Worm (Caenorhabditis elegans): ENCODE measurements around the gene lep-2.
A peak's percentile ranks its signal among the peaks of the same experiment; 100 is the strongest.

Gene lep-2

ce11 chrIV:991181-991642, 871 bp upstream of the lep-2 start:
- TF ChIP-seq zfp-3 (GFP tag; conservative IDR thresholded peaks at IDR 0.05), result peak; percentile 49; the same call in 1 of the 2 replicates
- no peak for TF ChIP-seq ceh-20 (GFP tag; IDR thresholded peaks at IDR 0.05)
- TF ChIP-seq ceh-28 (tag; optimal IDR thresholded peaks at IDR 0.05), result no peak
- peak; percentile 76 for TF ChIP-seq arid-1 (GFP tag; conservative IDR thresholded peaks at IDR 0.05)
- TF ChIP-seq zag-1 (tag; optimal IDR thresholded peaks at IDR 0.05), result no peak
- TF ChIP-seq attf-4 (tag; optimal IDR thresholded peaks at IDR 0.05), result no peak
- TF ChIP-seq sdz-12 (GFP tag; optimal IDR thresholded peaks at IDR 0.05), result no peak
- TF ChIP-seq saeg-2 (GFP tag; IDR thresholded peaks at IDR 0.05), result no peak
- no peak for TF ChIP-seq daf-8 (GFP tag; IDR thresholded peaks at IDR 0.05)
- TF ChIP-seq hmg-1.1 (GFP tag; IDR thresholded peaks at IDR 0.05), result no peak
- TF ChIP-seq Y75B8A.6 (GFP tag; IDR thresholded peaks at IDR 0.05), result no peak
- TF ChIP-seq nhr-111 (GFP tag; optimal IDR thresholded peaks at IDR 0.05), result peak; percentile 52
- no peak for TF ChIP-seq fkh-10 (GFP tag; optimal IDR thresholded peaks at IDR 0.05)
- TF ChIP-seq Y48G9A.11 (GFP tag; IDR thresholded peaks at IDR 0.05), result peak; percentile 88
- peak; percentile 53; the same call in 1 of the 2 replicates for TF ChIP-seq dmd-9 (GFP tag; IDR thresholded peaks at IDR 0.05)
- TF ChIP-seq nhr-6 (tag; optimal IDR thresholded peaks at IDR 0.05), result no peak
- no peak for TF ChIP-seq nhr-237 (tag; optimal IDR thresholded peaks at IDR 0.05)
- no peak for TF ChIP-seq vab-7 (GFP tag; IDR thresholded peaks at IDR 0.05)
- TF ChIP-seq lim-7 (GFP tag; IDR thresholded peaks at IDR 0.05), result 0 out of 2 replicates have a peak, but pooled peaks have one; percentile 69
- TF ChIP-seq hif-1 (tag; optimal IDR thresholded peaks at IDR 0.05), result no peak
- TF ChIP-seq ceh-44 (GFP tag; IDR thresholded peaks at IDR 0.05), result 0 out of 2 replicates have a peak, but pooled peaks have one; percentile 3
- TF ChIP-seq lir-3 (tag; optimal IDR thresholded peaks at IDR 0.05), result no peak
- TF ChIP-seq spr-3 (GFP tag; optimal IDR thresholded peaks at IDR 0.05), result peak; percentile 43
- TF ChIP-seq F10B5.3 (tag; optimal IDR thresholded peaks at IDR 0.05), result peak; percentile 37
- no peak for TF ChIP-seq nhr-41 (GFP tag; IDR thresholded peaks at IDR 0.05)
- TF ChIP-seq gei-8 (GFP tag; optimal IDR thresholded peaks at IDR 0.05), result peak; percentile 51
- 0 out of 2 replicates have a peak, but pooled peaks have one; percentile 75 for TF ChIP-seq F44E2.7 (GFP tag; IDR thresholded peaks at IDR 0.05)
- TF ChIP-seq dmd-6 (GFP tag; IDR thresholded peaks at IDR 0.05), result no peak
- TF ChIP-seq T26A8.4 (GFP tag; IDR thresholded peaks at IDR 0.05), result peak; percentile 85
- no peak for TF ChIP-seq ZK546.5 (tag; optimal IDR thresholded peaks at IDR 0.05)
- TF ChIP-seq unc-130 (GFP tag; optimal IDR thresholded peaks at IDR 0.05), result peak; percentile 86
- TF ChIP-seq nhr-48 (tag; optimal IDR thresholded peaks at IDR 0.05), result no peak
- no peak for TF ChIP-seq nhr-28 (tag; optimal IDR thresholded peaks at IDR 0.05)
- no peak for TF ChIP-seq zip-2 (tag; optimal IDR thresholded peaks at IDR 0.05)
- no peak for TF ChIP-seq lin-29 (GFP tag; IDR thresholded peaks at IDR 0.05)
- TF ChIP-seq zfp-2 (tag; optimal IDR thresholded peaks at IDR 0.05), result no peak
- 0 out of 2 replicates have a peak, but pooled peaks have one; percentile 23 for TF ChIP-seq Y105C5A.15 (GFP tag; IDR thresholded peaks at IDR 0.05)
- peak; percentile 71; the same call in 1 of the 2 replicates for TF ChIP-seq F26F4.8 (GFP tag; conservative IDR thresholded peaks at IDR 0.05)
- no peak for TF ChIP-seq hlh-30 (tag; optimal IDR thresholded peaks at IDR 0.05; ENCODE audit: insufficient read depth)
- peak; percentile 41 for TF ChIP-seq lin-13 (GFP tag; optimal IDR thresholded peaks at IDR 0.05)
- TF ChIP-seq dve-1 (tag; optimal IDR thresholded peaks at IDR 0.05; ENCODE audit: insufficient read depth), result peak; percentile 35
- no peak; the same call in 1 of the 2 replicates for TF ChIP-seq php-3 (GFP tag; IDR thresholded peaks at IDR 0.05)
- TF ChIP-seq lin-39 (tag; optimal IDR thresholded peaks at IDR 0.05), result no peak
- no peak for TF ChIP-seq ztf-7 (tag; optimal IDR thresholded peaks at IDR 0.05)
- peak in 1 of 2 experiments; percentile 20 for TF ChIP-seq lsy-2 (tag; optimal IDR thresholded peaks at IDR 0.05)
- 0 out of 2 replicates have a peak, but pooled peaks have one; percentile 45 for TF ChIP-seq pha-4 (GFP tag; IDR thresholded peaks at IDR 0.05)
- TF ChIP-seq pha-4 (tag; optimal IDR thresholded peaks at IDR 0.05), result no peak
- TF ChIP-seq hlh-11 (tag; optimal IDR thresholded peaks at IDR 0.05), result peak; percentile 29
- TF ChIP-seq D1046.2 (GFP tag; IDR thresholded peaks at IDR 0.05), result no peak
- TF ChIP-seq mes-2 (tag; optimal IDR thresholded peaks at IDR 0.05; ENCODE audit: poor library complexity, severe bottlenecking), result peak; percentile 32
- no peak for TF ChIP-seq pqm-1 (tag; optimal IDR thresholded peaks at IDR 0.05)

Data from whole organism, L4 larva.